Fruit fly (Drosophila melanogaster) whole organism, embryonic: ENCODE data around the gene CG10862.

Experiments used
- ATbp ChIP-seq: fragments of 200-800 bp; sonication (Bioruptor generic); optimal IDR thresholded peaks from 2 replicates; lab custom pipeline; 2017; ENCODE audit warnings: missing biosample characterization, mild to moderate bottlenecking, missing genetic modification characterization, missing genetic modification reagents
- Adf1 ChIP-seq: fragments of 200-800 bp; sonication (Bioruptor generic); IDR thresholded peaks from 2 replicates; pipeline ENCODE4 v1.3.6; 2022; ENCODE audit warnings: missing biosample characterization, missing genetic modification characterization
- CG10366 ChIP-seq: fragments of 200-800 bp; sonication (Bioruptor generic); IDR thresholded peaks from 2 replicates; pipeline ENCODE4 v1.3.6; 2022; ENCODE audit warnings: missing biosample characterization, missing genetic modification characterization
- CG12219 ChIP-seq: fragments of 200-800 bp; sonication (Bioruptor generic); optimal IDR thresholded peaks from 3 replicates; lab custom pipeline; 2018; ENCODE audit warnings: missing biosample characterization, mild to moderate bottlenecking, missing genetic modification characterization
- CG13287 ChIP-seq: fragments of 200-800 bp; sonication (Bioruptor generic); IDR thresholded peaks from 2 replicates; pipeline ENCODE4 v1.3.6; 2022; ENCODE audit warnings: missing biosample characterization, missing genetic modification characterization; ENCODE audit not compliant: partially characterized antibody
- CG16863 ChIP-seq: fragments of 200-800 bp; sonication (Bioruptor generic); optimal IDR thresholded peaks from 3 replicates; lab custom pipeline; 2016; ENCODE audit warnings: missing biosample characterization, missing genetic modification characterization
- CG17359 ChIP-seq: fragments of 200-800 bp; sonication (Bioruptor generic); optimal IDR thresholded peaks from 3 replicates; lab custom pipeline; 2018; ENCODE audit warnings: missing biosample characterization, mild to moderate bottlenecking, missing genetic modification characterization, moderate library complexity
- CG17829 ChIP-seq: fragments of 200-800 bp; optimal IDR thresholded peaks from 2 replicates; lab custom pipeline; 2019; ENCODE audit warnings: missing biosample characterization, mild to moderate bottlenecking, missing genetic modification characterization, moderate library complexity
- CG1832 ChIP-seq: fragments of 200-800 bp; sonication (Bioruptor generic); optimal IDR thresholded peaks from 2 replicates; lab custom pipeline; 2017; ENCODE audit warnings: missing biosample characterization, mild to moderate bottlenecking, missing genetic modification characterization, inconsistent platforms
- CG18476 ChIP-seq: fragments of 200-800 bp; sonication (Bioruptor generic); optimal IDR thresholded peaks from 2 replicates; lab custom pipeline; 2016; ENCODE audit warnings: missing biosample characterization, mild to moderate bottlenecking, missing genetic modification characterization
- CG2889 ChIP-seq: fragments of 200-800 bp; sonication (Bioruptor generic); IDR thresholded peaks from 3 replicates; pipeline ENCODE4 v1.3.6; 2022; ENCODE audit warnings: missing biosample characterization, missing genetic modification characterization
- CG32772 ChIP-seq: fragments of 200-800 bp; sonication (Bioruptor generic); IDR thresholded peaks from 2 replicates; pipeline ENCODE4 v1.3.6; 2022; ENCODE audit warnings: missing biosample characterization, missing genetic modification characterization
- CG33213 ChIP-seq: fragments of 200-800 bp; sonication (Bioruptor generic); optimal IDR thresholded peaks from 3 replicates; lab custom pipeline; 2016; ENCODE audit warnings: missing biosample characterization, missing genetic modification characterization
- CG3407 ChIP-seq: fragments of 200-800 bp; sonication (Bioruptor generic); optimal IDR thresholded peaks from 2 replicates; lab custom pipeline; 2018; ENCODE audit warnings: missing biosample characterization, mild to moderate bottlenecking, missing genetic modification characterization
- CG4707 ChIP-seq: fragments of 200-800 bp; sonication (Bioruptor generic); optimal IDR thresholded peaks from 2 replicates; lab custom pipeline; 2018; ENCODE audit warnings: missing biosample characterization, mild to moderate bottlenecking, missing genetic modification characterization, moderate library complexity
- CG4820 ChIP-seq: fragments of 200-800 bp; sonication (Bioruptor generic); optimal IDR thresholded peaks from 3 replicates; lab custom pipeline; 2016; ENCODE audit warnings: missing biosample characterization, missing genetic modification characterization
- CG5953 ChIP-seq: fragments of 200-800 bp; sonication (Bioruptor generic); IDR thresholded peaks from 2 replicates; pipeline ENCODE4 v1.3.6; 2022; ENCODE audit warnings: missing biosample characterization, missing genetic modification characterization
- CG7839 ChIP-seq: fragments of 200-800 bp; sonication (Bioruptor generic); optimal IDR thresholded peaks from 3 replicates; lab custom pipeline; 2018; ENCODE audit warnings: missing biosample characterization, mild to moderate bottlenecking, missing genetic modification characterization, moderate library complexity
- CG8944 ChIP-seq: fragments of 200-800 bp; sonication (Bioruptor generic); optimal IDR thresholded peaks from 3 replicates; lab custom pipeline; 2016; ENCODE audit warnings: missing biosample characterization, missing genetic modification characterization
- H15 ChIP-seq: fragments of 200-800 bp; sonication (Bioruptor generic); IDR thresholded peaks from 3 replicates; pipeline ENCODE4 v1.3.6; 2022; ENCODE audit warnings: missing biosample characterization, missing genetic modification characterization
- H2.0 ChIP-seq: fragments of 200-800 bp; sonication (Bioruptor generic); IDR thresholded peaks from 2 replicates; pipeline ENCODE4 v1.3.6; 2022; ENCODE audit warnings: missing biosample characterization, missing genetic modification characterization
- MESR4 ChIP-seq: fragments of 200-800 bp; sonication (Bioruptor generic); optimal IDR thresholded peaks from 2 replicates; lab custom pipeline; 2018; ENCODE audit warnings: missing biosample characterization, mild to moderate bottlenecking, missing genetic modification characterization, moderate library complexity
- Mrtf ChIP-seq: fragments of 200-800 bp; sonication (Bioruptor generic); IDR thresholded peaks from 3 replicates; pipeline ENCODE4 v1.3.6; 2022; ENCODE audit warnings: missing biosample characterization, missing genetic modification characterization
- NC2β ChIP-seq: fragments of 200-800 bp; sonication (Bioruptor generic); optimal IDR thresholded peaks from 2 replicates; lab custom pipeline; 2016; ENCODE audit warnings: missing biosample characterization, missing genetic modification characterization
- Neu2 ChIP-seq: fragments of 200-800 bp; sonication (Bioruptor generic); optimal IDR thresholded peaks from 3 replicates; lab custom pipeline; 2016; ENCODE audit warnings: missing biosample characterization, missing genetic modification characterization, borderline replicate concordance
- Nf-YC ChIP-seq: fragments of 200-800 bp; optimal IDR thresholded peaks from 3 replicates; lab custom pipeline; 2019; ENCODE audit warnings: missing biosample characterization, mild to moderate bottlenecking, missing genetic modification characterization, moderate library complexity
- Pdp1 ChIP-seq, 2 experiments: fragments of 200-800 bp; sonication (Bioruptor generic); optimal IDR thresholded peaks; 3 replicates each; lab custom pipeline; 2016; ENCODE audit warnings: missing biosample characterization in 2 of 2, missing genetic modification characterization in 2 of 2, mild to moderate bottlenecking in 1 of 2, moderate library complexity in 1 of 2
- Poxn ChIP-seq: fragments of 200-800 bp; sonication (Bioruptor generic); IDR thresholded peaks from 2 replicates; pipeline ENCODE4 v1.3.6; 2022; ENCODE audit warnings: missing biosample characterization, missing genetic modification characterization
- Sox102F ChIP-seq: fragments of 200-800 bp; sonication (Bioruptor generic); optimal IDR thresholded peaks from 2 replicates; lab custom pipeline; 2018; ENCODE audit warnings: missing biosample characterization, mild to moderate bottlenecking, missing genetic modification characterization, moderate library complexity
- Spps ChIP-seq: fragments of 200-800 bp; sonication (Bioruptor generic); optimal IDR thresholded peaks from 2 replicates; lab custom pipeline; 2018; ENCODE audit warnings: missing biosample characterization, mild to moderate bottlenecking, missing genetic modification characterization
- aop ChIP-seq: fragments of 200-800 bp; sonication (Bioruptor generic); IDR thresholded peaks from 2 replicates; pipeline ENCODE4 v1.3.6; 2022; ENCODE audit warnings: missing biosample characterization, missing genetic modification characterization
- chif ChIP-seq, 2 experiments: fragments of 200-800 bp; sonication (Bioruptor generic); optimal IDR thresholded peaks; 3 replicates each; lab custom pipeline; 2016; ENCODE audit warnings: missing biosample characterization in 2 of 2, missing genetic modification characterization in 2 of 2
- da ChIP-seq: fragments of 200-800 bp; sonication (Bioruptor generic); optimal IDR thresholded peaks from 2 replicates; lab custom pipeline; 2016; ENCODE audit warnings: missing biosample characterization, missing genetic modification characterization
- dysf ChIP-seq: fragments of 200-800 bp; sonication (Bioruptor generic); IDR thresholded peaks from 3 replicates; pipeline ENCODE4 v1.3.6; 2022; ENCODE audit warnings: missing biosample characterization, missing genetic modification characterization
- h ChIP-seq: fragments of >200 bp; optimal IDR thresholded peaks from 2 replicates; lab custom pipeline; 2017
- hbn ChIP-seq: fragments of 200-800 bp; sonication (Bioruptor generic); IDR thresholded peaks from 2 replicates; pipeline ENCODE4 v1.3.6; 2022; ENCODE audit warnings: missing biosample characterization, missing genetic modification characterization; ENCODE audit not compliant: partially characterized antibody
- hkb ChIP-seq, 2 experiments: fragments of 200-800 bp in 1 of 2; fragments of >200 bp in 1 of 2; sonication (Bioruptor generic) in 1 of 2; IDR thresholded peaks in 1 of 2; optimal IDR thresholded peaks in 1 of 2; 2 replicates each; pipeline versions ENCODE4 v1.3.6 to Lab custom; 2017 to 2022; ENCODE audit warnings: missing biosample characterization in 1 of 2, missing genetic modification characterization in 1 of 2
- lab ChIP-seq: fragments of 200-800 bp; sonication (Bioruptor generic); optimal IDR thresholded peaks from 3 replicates; lab custom pipeline; 2017; ENCODE audit warnings: missing biosample characterization, missing genetic modification characterization, mild to moderate bottlenecking, moderate library complexity, missing genetic modification reagents
- lola ChIP-seq, 3 experiments: fragments of >200 bp in 2 of 3; fragments of 200-800 bp in 1 of 3; sonication (Bioruptor generic) in 1 of 3; optimal IDR thresholded peaks; 2 replicates each; lab custom pipeline; 2017 to 2019; ENCODE audit warnings: missing biosample characterization in 3 of 3, missing genetic modification characterization in 3 of 3, mild to moderate bottlenecking in 1 of 3, moderate library complexity in 1 of 3
- nau ChIP-seq: fragments of 200-800 bp; sonication (Bioruptor generic); optimal IDR thresholded peaks from 3 replicates; lab custom pipeline; 2017; ENCODE audit warnings: missing biosample characterization, mild to moderate bottlenecking, missing genetic modification characterization, missing genetic modification reagents
- ranshi ChIP-seq: fragments of 200-800 bp; sonication (Bioruptor generic); IDR thresholded peaks from 2 replicates; pipeline ENCODE4 v1.3.6; 2022; ENCODE audit warnings: missing biosample characterization, missing genetic modification characterization
- sc ChIP-seq, 3 experiments: fragments of >200 bp in 2 of 3; fragments of 200-800 bp in 1 of 3; sonication (Bioruptor generic) in 1 of 3; optimal IDR thresholded peaks; 2 replicates in 2 of 3; 3 replicates in 1 of 3; lab custom pipeline; 2017; ENCODE audit warnings: mild to moderate bottlenecking in 1 of 3, missing biosample characterization in 1 of 3, missing genetic modification characterization in 1 of 3, missing genetic modification reagents in 1 of 3
- sisA ChIP-seq: fragments of 200-800 bp; sonication (Bioruptor generic); IDR thresholded peaks from 2 replicates; pipeline ENCODE4 v1.3.6; 2022; ENCODE audit warnings: missing biosample characterization, missing genetic modification characterization
- slbo ChIP-seq: fragments of 200-800 bp; sonication (Bioruptor generic); IDR thresholded peaks from 2 replicates; pipeline ENCODE4 v1.3.6; 2022; ENCODE audit warnings: missing biosample characterization, missing genetic modification characterization
- stwl ChIP-seq: fragments of 200-800 bp; sonication (Bioruptor generic); optimal IDR thresholded peaks from 3 replicates; lab custom pipeline; 2018; ENCODE audit warnings: missing biosample characterization, mild to moderate bottlenecking, missing genetic modification characterization, moderate library complexity
- sug ChIP-seq: fragments of 200-800 bp; optimal IDR thresholded peaks from 2 replicates; lab custom pipeline; 2019; ENCODE audit warnings: missing biosample characterization, mild to moderate bottlenecking, missing genetic modification characterization, moderate library complexity
- unpg ChIP-seq: fragments of 200-800 bp; sonication (Bioruptor generic); optimal IDR thresholded peaks from 3 replicates; lab custom pipeline; 2018; ENCODE audit warnings: missing biosample characterization, mild to moderate bottlenecking, missing genetic modification characterization, moderate library complexity
- zen2 ChIP-seq: fragments of 200-800 bp; sonication (Bioruptor generic); IDR thresholded peaks from 3 replicates; pipeline ENCODE4 v1.3.6; 2022; ENCODE audit warnings: missing biosample characterization, missing genetic modification characterization; ENCODE audit not compliant: partially characterized antibody

The CG10862 gene

dm6 chr3L:3634107-3634737, 20.3 kb downstream of the CG10862 start:
- peak; percentile 20 for TF ChIP-seq sug (tag; lab: Kevin White, UChicago)
- 0 out of 2 replicates have a peak, but pooled peaks have one; percentile 20 for TF ChIP-seq CG5953
- TF ChIP-seq Poxn: no peak
- TF ChIP-seq CG3407: peak; percentile 65
- no peak for TF ChIP-seq da
- no peak for TF ChIP-seq hkb (optimal IDR thresholded peaks at IDR 0.05; lab: Kevin White, UChicago)
- peak; percentile 76 for TF ChIP-seq hkb (GFP tag; IDR thresholded peaks at IDR 0.05; lab: Robert Waterston, UW)
- TF ChIP-seq stwl: no peak
- TF ChIP-seq chif (GFP tag; optimal IDR thresholded peaks at IDR 0.05; lab: Kevin White, UChicago): no peak
- TF ChIP-seq nau (GFP tag; lab: Kevin White, UChicago): no peak
- peak; percentile 81 for TF ChIP-seq unpg (GFP tag; lab: Kevin White, UChicago)
- peak; percentile 78 for TF ChIP-seq Sox102F (GFP tag; lab: Kevin White, UChicago)
- TF ChIP-seq Neu2 (GFP tag; lab: Kevin White, UChicago): no peak
- peak; percentile 75 for TF ChIP-seq Spps
- no peak for TF ChIP-seq CG16863 (GFP tag; lab: Kevin White, UChicago)
- TF ChIP-seq CG17829 (tag; lab: Kevin White, UChicago): peak; percentile 86
- peak; percentile 52 for TF ChIP-seq ranshi (GFP tag; lab: Robert Waterston, UW)
- TF ChIP-seq CG18476 (GFP tag; lab: Kevin White, UChicago): no peak
- peak; percentile 61; the same call in 1 of the 3 replicates for TF ChIP-seq dysf (GFP tag; lab: Robert Waterston, UW)
- TF ChIP-seq sc (optimal IDR thresholded peaks at IDR 0.05; lab: Kevin White, UChicago): no peak
- peak; percentile 56 for TF ChIP-seq sc (GFP tag; optimal IDR thresholded peaks at IDR 0.05; lab: Kevin White, UChicago)
- TF ChIP-seq Adf1 (GFP tag; lab: Robert Waterston, UW): no peak
- TF ChIP-seq H15 (GFP tag; lab: Robert Waterston, UW): no peak
- no peak for TF ChIP-seq h
- TF ChIP-seq CG17359 (tag; lab: Kevin White, UChicago): peak; percentile 75
- TF ChIP-seq NC2β (GFP tag; lab: Kevin White, UChicago): no peak
- peak; percentile 40 for TF ChIP-seq Nf-YC (tag; lab: Kevin White, UChicago)
- peak; percentile 39 for TF ChIP-seq CG12219
- TF ChIP-seq CG10366 (GFP tag; lab: Robert Waterston, UW): peak; percentile 31; the same call in 1 of the 2 replicates
- no peak for TF ChIP-seq MESR4 (GFP tag; lab: Kevin White, UChicago)
- TF ChIP-seq CG4820 (GFP tag; lab: Kevin White, UChicago): peak; percentile 19
- no peak for TF ChIP-seq Pdp1 (GFP tag; optimal IDR thresholded peaks at IDR 0.05; lab: Kevin White, UChicago)
- peak; percentile 63 for TF ChIP-seq lab
- TF ChIP-seq CG1832 (GFP tag; lab: Kevin White, UChicago): no peak
- TF ChIP-seq aop (GFP tag; lab: Robert Waterston, UW): no peak
- TF ChIP-seq Mrtf (GFP tag; lab: Robert Waterston, UW): no peak
- TF ChIP-seq sisA (GFP tag; lab: Robert Waterston, UW): 0 out of 2 replicates have a peak, but pooled peaks have one; percentile 17
- TF ChIP-seq CG8944 (GFP tag; lab: Kevin White, UChicago): no peak
- peak; percentile 60 for TF ChIP-seq ATbp (GFP tag; lab: Kevin White, UChicago)
- no peak for TF ChIP-seq CG13287
- peak; percentile 62 for TF ChIP-seq CG4707 (GFP tag; lab: Kevin White, UChicago)
- TF ChIP-seq CG32772 (GFP tag; lab: Robert Waterston, UW): peak; percentile 22; the same call in 1 of the 2 replicates
- TF ChIP-seq slbo (GFP tag; lab: Robert Waterston, UW): no peak
- no peak for TF ChIP-seq CG2889 (GFP tag; lab: Robert Waterston, UW)
- no peak for TF ChIP-seq zen2 (GFP tag; lab: Robert Waterston, UW)
- TF ChIP-seq lola (GFP tag; optimal IDR thresholded peaks at IDR 0.05; lab: Kevin White, UChicago): peak in 1 of 3 experiments; percentile 78
- no peak for TF ChIP-seq CG33213 (GFP tag; lab: Kevin White, UChicago)
- TF ChIP-seq H2.0 (GFP tag; lab: Robert Waterston, UW): no peak
- no peak for TF ChIP-seq hbn
- peak; percentile 75 for TF ChIP-seq CG7839 (tag; lab: Kevin White, UChicago)
